3 fruit fly cellular contexts compared by ENCODE assay signal in genomic region chr3L:16037048-16037477, dm6.
A peak's percentile ranks its signal among the peaks of the same experiment; 100 is the strongest.
TF ChIP-seq lines count a peak whose summit lies in the region.

No protein-coding gene starts in this region.

TF ChIP-seq in whole organism, embryonic, 481 proteins besides CTCF, POLR2A, EP300 and RAD21 (continued from another document and continues in another):
- TF ChIP-seq Lpt (GFP tag; optimal IDR thresholded peaks at IDR 0.05; lab: Kevin White, UChicago) (no peak), crol (GFP tag; IDR thresholded peaks at IDR 0.05; lab: Robert Waterston, UW) (no peak), Bteb2 (GFP tag; optimal IDR thresholded peaks at IDR 0.05; lab: Kevin White, UChicago) (peak; percentile 80), ems (GFP tag; optimal IDR thresholded peaks at IDR 0.05; lab: Kevin White, UChicago) (peak; percentile 61), CG10366 (GFP tag; IDR thresholded peaks at IDR 0.05; lab: Robert Waterston, UW) (peak; percentile 75), CG10979 (tag; optimal IDR thresholded peaks at IDR 0.05; lab: Kevin White, UChicago) (peak; percentile 68), CG17802 (tag; optimal IDR thresholded peaks at IDR 0.05; lab: Kevin White, UChicago) (peak; percentile 4), CG17612 (GFP tag; IDR thresholded peaks at IDR 0.05; lab: Robert Waterston, UW) (peak; percentile 36; the same call in 1 of the 2 replicates), CG32532 (GFP tag; IDR thresholded peaks at IDR 0.05; lab: Robert Waterston, UW) (peak; percentile 90), sr (GFP tag; IDR thresholded peaks at IDR 0.05; lab: Robert Waterston, UW) (no peak), luna (GFP tag; optimal IDR thresholded peaks at IDR 0.05; lab: Kevin White, UChicago) (peak; percentile 79), trh (GFP tag; optimal IDR thresholded peaks at IDR 0.05; lab: Kevin White, UChicago) (peak; percentile 35), CG12744 (GFP tag; optimal IDR thresholded peaks at IDR 0.05; lab: Kevin White, UChicago) (peak; percentile 73), z (GFP tag; IDR thresholded peaks at IDR 0.05; lab: Robert Waterston, UW) (no peak), nmo (GFP tag; optimal IDR thresholded peaks at IDR 0.05; lab: Kevin White, UChicago) (peak; percentile 77), CG17186 (GFP tag; optimal IDR thresholded peaks at IDR 0.05; lab: Kevin White, UChicago) (peak; percentile 53), eve (GFP tag; optimal IDR thresholded peaks at IDR 0.05; lab: Kevin White, UChicago) (no peak), gce (GFP tag; IDR thresholded peaks at IDR 0.05; lab: Robert Waterston, UW) (peak; percentile 74; the same call in 2 of the 3 replicates), run (tag; optimal IDR thresholded peaks at IDR 0.05; lab: Kevin White, UChicago) (peak; percentile 67), E2f2 (GFP tag; IDR thresholded peaks at IDR 0.05; lab: Robert Waterston, UW) (peak; percentile 70), grn (GFP tag; optimal IDR thresholded peaks at IDR 0.05; lab: Kevin White, UChicago) (peak; percentile 17), CG10147 (GFP tag; optimal IDR thresholded peaks at IDR 0.05; lab: Kevin White, UChicago) (peak; percentile 81), B-H1 (GFP tag; IDR thresholded peaks at IDR 0.05; lab: Robert Waterston, UW) (peak; percentile 76; the same call in 2 of the 3 replicates), Xbp1 (GFP tag; optimal IDR thresholded peaks at IDR 0.05; lab: Kevin White, UChicago) (peak; percentile 83), Spps (tag; optimal IDR thresholded peaks at IDR 0.05; lab: Kevin White, UChicago) (peak; percentile 60), CG13624 (GFP tag; optimal IDR thresholded peaks at IDR 0.05; lab: Kevin White, UChicago) (peak; percentile 86), CG8089 (GFP tag; optimal IDR thresholded peaks at IDR 0.05; lab: Kevin White, UChicago) (peak; percentile 45), CG8290 (GFP tag; optimal IDR thresholded peaks at IDR 0.05; lab: Kevin White, UChicago) (peak; percentile 85), CG8290 (tag; optimal IDR thresholded peaks at IDR 0.05; lab: Kevin White, UChicago) (peak; percentile 45 to 94), dimm (GFP tag; IDR thresholded peaks at IDR 0.05; lab: Robert Waterston, UW) (0 out of 2 replicates have a peak, but pooled peaks have one; percentile 6), CG2678 (tag; optimal IDR thresholded peaks at IDR 0.05; lab: Kevin White, UChicago) (peak; percentile 79), CG10543 (GFP tag; optimal IDR thresholded peaks at IDR 0.05; lab: Kevin White, UChicago) (no peak), CG14965 (GFP tag; optimal IDR thresholded peaks at IDR 0.05; lab: Kevin White, UChicago; ENCODE audit: borderline replicate concordance) (no peak), CG11093 (GFP tag; IDR thresholded peaks at IDR 0.05; lab: Robert Waterston, UW) (peak; percentile 33; the same call in 1 of the 3 replicates), inv (GFP tag; IDR thresholded peaks at IDR 0.05; lab: Robert Waterston, UW; ENCODE audit: partially characterized antibody) (no peak; the same call in 1 of the 2 replicates), TFAM (GFP tag; optimal IDR thresholded peaks at IDR 0.05; lab: Kevin White, UChicago) (no peak), HLH54F (GFP tag; optimal IDR thresholded peaks at IDR 0.05; lab: Kevin White, UChicago) (peak; percentile 76), btn (GFP tag; optimal IDR thresholded peaks at IDR 0.05; lab: Kevin White, UChicago) (peak; percentile 65), Doc2 (GFP tag; IDR thresholded peaks at IDR 0.05; lab: Robert Waterston, UW) (no peak), tx (GFP tag; optimal IDR thresholded peaks at IDR 0.05; lab: Kevin White, UChicago) (peak; percentile 43), CG2202 (tag; optimal IDR thresholded peaks at IDR 0.05; lab: Kevin White, UChicago) (peak; percentile 42), esg (GFP tag; conservative IDR thresholded peaks at IDR 0.05; lab: Robert Waterston, UW) (peak; percentile 59), chn (GFP tag; optimal IDR thresholded peaks at IDR 0.05; lab: Kevin White, UChicago) (peak; percentile 66)

TF ChIP-seq in whole organism, prepupa, 60 proteins besides CTCF, POLR2A, EP300 and RAD21 (continued from another document):
- peak; percentile 76 for TF ChIP-seq Sox102F (GFP tag; optimal IDR thresholded peaks at IDR 0.05; lab: Kevin White, UChicago)
- peak; percentile 59 for TF ChIP-seq Ets96B (tag; optimal IDR thresholded peaks at IDR 0.05; lab: Kevin White, UChicago)
- peak; percentile 51 for TF ChIP-seq CG8632 (GFP tag; optimal IDR thresholded peaks at IDR 0.05; lab: Kevin White, UChicago)
- TF ChIP-seq Hr4 (GFP tag; optimal IDR thresholded peaks at IDR 0.05; lab: Kevin White, UChicago), result peak; percentile 78
- TF ChIP-seq CG31627 (GFP tag; optimal IDR thresholded peaks at IDR 0.05; lab: Kevin White, UChicago), result peak; percentile 73
- no peak for TF ChIP-seq vri (GFP tag; optimal IDR thresholded peaks at IDR 0.05; lab: Kevin White, UChicago)
- TF ChIP-seq Sox14 (GFP tag; optimal IDR thresholded peaks at IDR 0.05; lab: Kevin White, UChicago), result peak; percentile 74
- TF ChIP-seq Ets21C (GFP tag; optimal IDR thresholded peaks at IDR 0.05; lab: Kevin White, UChicago), result peak; percentile 43
- peak; percentile 74 for TF ChIP-seq CG34406 (GFP tag; optimal IDR thresholded peaks at IDR 0.05; lab: Kevin White, UChicago)
- TF ChIP-seq CG3032 (tag; optimal IDR thresholded peaks at IDR 0.05; lab: Kevin White, UChicago), result peak; percentile 74
- TF ChIP-seq Smox (GFP tag; optimal IDR thresholded peaks at IDR 0.05; lab: Kevin White, UChicago), result peak; percentile 78
- peak; percentile 75 for TF ChIP-seq CG32006 (GFP tag; optimal IDR thresholded peaks at IDR 0.05; lab: Kevin White, UChicago)
- peak; percentile 3 to 49 for TF ChIP-seq ss (GFP tag; optimal IDR thresholded peaks at IDR 0.05; lab: Kevin White, UChicago)
- TF ChIP-seq CG15336 (GFP tag; IDR thresholded peaks at IDR 0.05; lab: Robert Waterston, UW), result peak; percentile 91
- peak; percentile 37 for TF ChIP-seq Blimp-1 (GFP tag; optimal IDR thresholded peaks at IDR 0.05; lab: Kevin White, UChicago)
- peak; percentile 70 for TF ChIP-seq achi (GFP tag; optimal IDR thresholded peaks at IDR 0.05; lab: Kevin White, UChicago)
- TF ChIP-seq CG3919 (GFP tag; optimal IDR thresholded peaks at IDR 0.05; lab: Kevin White, UChicago), result peak; percentile 83
- peak; percentile 65 for TF ChIP-seq CG10631 (GFP tag; optimal IDR thresholded peaks at IDR 0.05; lab: Kevin White, UChicago)
- TF ChIP-seq Hr38 (GFP tag; optimal IDR thresholded peaks at IDR 0.05; lab: Kevin White, UChicago), result no peak
- TF ChIP-seq CG8319 (GFP tag; optimal IDR thresholded peaks at IDR 0.05; lab: Kevin White, UChicago), result no peak
- peak; percentile 80 for TF ChIP-seq Met (GFP tag; optimal IDR thresholded peaks at IDR 0.05; lab: Kevin White, UChicago)
- TF ChIP-seq fd85E (GFP tag; optimal IDR thresholded peaks at IDR 0.05; lab: Kevin White, UChicago), result no peak
- no peak for TF ChIP-seq Eip93F (GFP tag; optimal IDR thresholded peaks at IDR 0.05; lab: Kevin White, UChicago)
- peak; percentile 66 for TF ChIP-seq acj6 (GFP tag; optimal IDR thresholded peaks at IDR 0.05; lab: Kevin White, UChicago)
- peak; percentile 84 for TF ChIP-seq Eip75B (GFP tag; optimal IDR thresholded peaks at IDR 0.05; lab: Kevin White, UChicago)
- TF ChIP-seq Lpt (GFP tag; optimal IDR thresholded peaks at IDR 0.05; lab: Kevin White, UChicago), result peak; percentile 72
- TF ChIP-seq CG8119 (GFP tag; IDR thresholded peaks at IDR 0.05; lab: Robert Waterston, UW), result peak; percentile 82; the same call in 2 of the 3 replicates
- peak; percentile 89 for TF ChIP-seq eg (GFP tag; IDR thresholded peaks at IDR 0.05; lab: Robert Waterston, UW)
- TF ChIP-seq cyc (GFP tag; optimal IDR thresholded peaks at IDR 0.05; lab: Kevin White, UChicago), result peak; percentile 67
- TF ChIP-seq CG6276 (GFP tag; optimal IDR thresholded peaks at IDR 0.05; lab: Kevin White, UChicago), result peak; percentile 76
- TF ChIP-seq CG7368 (GFP tag; optimal IDR thresholded peaks at IDR 0.05; lab: Kevin White, UChicago), result peak; percentile 50
- TF ChIP-seq Sox15 (GFP tag; optimal IDR thresholded peaks at IDR 0.05; lab: Kevin White, UChicago), result peak; percentile 43
- TF ChIP-seq Gug (GFP tag; IDR thresholded peaks at IDR 0.05; lab: Robert Waterston, UW), result peak; percentile 73
- TF ChIP-seq spab (GFP tag; optimal IDR thresholded peaks at IDR 0.05; lab: Kevin White, UChicago), result peak; percentile 59
- peak; percentile 72 for TF ChIP-seq lz (GFP tag; optimal IDR thresholded peaks at IDR 0.05; lab: Kevin White, UChicago)
- peak; percentile 17 for TF ChIP-seq CG11902 (GFP tag; optimal IDR thresholded peaks at IDR 0.05; lab: Kevin White, UChicago)
- peak; percentile 17 to 50 for TF ChIP-seq salr (GFP tag; optimal IDR thresholded peaks at IDR 0.05; lab: Kevin White, UChicago)
- TF ChIP-seq CG6808 (GFP tag; optimal IDR thresholded peaks at IDR 0.05; lab: Kevin White, UChicago), result peak; percentile 70
- peak; percentile 53 for TF ChIP-seq CG6792 (GFP tag; optimal IDR thresholded peaks at IDR 0.05; lab: Kevin White, UChicago)
- TF ChIP-seq CG11762 (GFP tag; optimal IDR thresholded peaks at IDR 0.05; lab: Kevin White, UChicago; ENCODE audit: insufficient read depth), result peak; percentile 53

TF ChIP-seq in whole organism, wandering third instar larva, 38 proteins besides CTCF, POLR2A, EP300 and RAD21 (continued from another document):
- peak; percentile 55 for TF ChIP-seq br (GFP tag; optimal IDR thresholded peaks at IDR 0.05; lab: Kevin White, UChicago)
- no peak for TF ChIP-seq usp (GFP tag; optimal IDR thresholded peaks at IDR 0.05; lab: Kevin White, UChicago)
- TF ChIP-seq Dif (GFP tag; optimal IDR thresholded peaks at IDR 0.05; lab: Kevin White, UChicago; ENCODE audit: partially characterized antibody), result no peak
- TF ChIP-seq woc (GFP tag; optimal IDR thresholded peaks at IDR 0.05; lab: Kevin White, UChicago), result peak; percentile 39
- TF ChIP-seq Dfd (GFP tag; optimal IDR thresholded peaks at IDR 0.05; lab: Kevin White, UChicago), result no peak
- TF ChIP-seq Hnf4 (GFP tag; optimal IDR thresholded peaks at IDR 0.05; lab: Kevin White, UChicago), result peak; percentile 57
- TF ChIP-seq Myc (optimal IDR thresholded peaks at IDR 0.05; lab: Kevin White, UChicago), result no peak
- peak; percentile 51 for TF ChIP-seq OdsH (GFP tag; optimal IDR thresholded peaks at IDR 0.05; lab: Kevin White, UChicago)
- TF ChIP-seq Mio (GFP tag; optimal IDR thresholded peaks at IDR 0.05; lab: Kevin White, UChicago), result no peak
- TF ChIP-seq sv (GFP tag; optimal IDR thresholded peaks at IDR 0.05; lab: Kevin White, UChicago), result peak; percentile 66
- no peak for TF ChIP-seq sage (GFP tag; optimal IDR thresholded peaks at IDR 0.05; lab: Kevin White, UChicago)
- TF ChIP-seq N (GFP tag; optimal IDR thresholded peaks at IDR 0.05; lab: Kevin White, UChicago), result no peak
TF ChIP-seq in whole organism, wandering third instar larva: peak in this region for 21.
